Worm (Caenorhabditis elegans) whole organism, L4 larva: ENCODE results near the gene Y62E10A.19.

Experiments
- F49E8.2 ChIP-seq: sonication (generic microtip); optimal IDR thresholded peaks from 2 replicates; lab custom pipeline; 2016; ENCODE audit warnings: missing compliant biosample characterization, mild to moderate bottlenecking, missing genetic modification characterization, borderline replicate concordance
- T20F7.1 ChIP-seq: fragments of 200-800 bp; sonication (Bioruptor generic); optimal IDR thresholded peaks from 2 replicates; lab custom pipeline; 2018; ENCODE audit warnings: mild to moderate bottlenecking, missing genetic modification characterization, missing compliant biosample characterization
- T26A8.4 ChIP-seq: fragments of 200-800 bp; sonication (Bioruptor generic); IDR thresholded peaks from 2 replicates; pipeline ENCODE4 v1.3.6; 2022; ENCODE audit warnings: missing genetic modification characterization, missing compliant biosample characterization
- Y75B8A.6 ChIP-seq: fragments of 200-800 bp; sonication (Bioruptor generic); IDR thresholded peaks from 2 replicates; pipeline ENCODE4 v1.3.6; 2022; ENCODE audit warnings: missing genetic modification reagents, missing genetic modification characterization, missing compliant biosample characterization
- ZK337.2 ChIP-seq: fragments of 200-800 bp; sonication (Bioruptor generic); IDR thresholded peaks from 2 replicates; pipeline ENCODE4 v1.3.6; 2022; ENCODE audit warnings: missing genetic modification reagents, missing genetic modification characterization, missing compliant biosample characterization
- aha-1 ChIP-seq: fragments of 150-350 bp; peaks from one replicate; lab custom pipeline; 2014; ENCODE audit warnings: missing biosample characterization, missing genetic modification characterization
- ama-1 ChIP-seq: fragments of 150-350 bp; optimal IDR thresholded peaks from 2 replicates; lab custom pipeline; 2014; ENCODE audit warnings: inconsistent platforms, mixed read lengths
- arid-1 ChIP-seq: fragments of 200-800 bp; sonication (Bioruptor generic); conservative IDR thresholded peaks from 2 replicates; pipeline ENCODE4 v1.3.6; 2022; ENCODE audit warnings: missing genetic modification reagents, missing genetic modification characterization, missing compliant biosample characterization
- attf-4 ChIP-seq: sonication (generic microtip); optimal IDR thresholded peaks from 3 replicates; lab custom pipeline; 2017; ENCODE audit warnings: missing biosample characterization, missing genetic modification characterization
- ceh-44 ChIP-seq: fragments of 200-800 bp; sonication (Bioruptor generic); IDR thresholded peaks from 2 replicates; pipeline ENCODE4 v1.3.6; 2022; ENCODE audit warnings: missing genetic modification reagents, missing genetic modification characterization, missing compliant biosample characterization
- ceh-62 ChIP-seq: sonication (generic microtip); optimal IDR thresholded peaks from 2 replicates; lab custom pipeline; 2017; ENCODE audit warnings: missing biosample characterization, missing genetic modification characterization
- ces-1 ChIP-seq: fragments of 150-350 bp; sonication (generic microtip); optimal IDR thresholded peaks from 4 replicates; lab custom pipeline; 2014; ENCODE audit warnings: missing biosample characterization, missing genetic modification reagents, missing genetic modification characterization
- daf-19 ChIP-seq: fragments of 200-800 bp; sonication (Bioruptor generic); conservative IDR thresholded peaks from 2 replicates; pipeline ENCODE4 v1.3.6; 2022; ENCODE audit warnings: missing genetic modification characterization, missing compliant biosample characterization
- dmd-6 ChIP-seq: fragments of 200-800 bp; sonication (Bioruptor generic); IDR thresholded peaks from 2 replicates; pipeline ENCODE4 v1.3.6; 2022; ENCODE audit warnings: missing genetic modification reagents, missing genetic modification characterization, missing compliant biosample characterization
- dmd-8 ChIP-seq: fragments of 200-800 bp; sonication (Bioruptor generic); IDR thresholded peaks from 2 replicates; pipeline ENCODE4 v1.3.6; 2022; ENCODE audit warnings: missing genetic modification characterization, missing compliant biosample characterization
- dpl-1 ChIP-seq: fragments of 150-350 bp; optimal IDR thresholded peaks from 2 replicates; lab custom pipeline; 2014; ENCODE audit warnings: missing biosample characterization, missing genetic modification reagents, missing genetic modification characterization
- dve-1 ChIP-seq: sonication (generic microtip); optimal IDR thresholded peaks from 2 replicates; lab custom pipeline; 2017; ENCODE audit warnings: antibody characterized with exemption, mild to moderate bottlenecking, missing genetic modification characterization, missing compliant biosample characterization; ENCODE audit not compliant: insufficient read depth
- egl-27 ChIP-seq: sonication (generic microtip); optimal IDR thresholded peaks from 3 replicates; lab custom pipeline; 2017; ENCODE audit warnings: missing biosample characterization, missing genetic modification reagents, missing genetic modification characterization
- egl-43 ChIP-seq: fragments of 200-800 bp; sonication (Bioruptor generic); IDR thresholded peaks from 2 replicates; pipeline ENCODE4 v1.3.6; 2022; ENCODE audit warnings: missing genetic modification reagents, missing genetic modification characterization, missing compliant biosample characterization
- jun-1 ChIP-seq: fragments of 150-350 bp; optimal IDR thresholded peaks from 2 replicates; lab custom pipeline; 2014; ENCODE audit warnings: missing biosample characterization, missing genetic modification reagents, missing genetic modification characterization
- lim-7 ChIP-seq: fragments of 200-800 bp; sonication (Bioruptor generic); IDR thresholded peaks from 2 replicates; pipeline ENCODE4 v1.3.6; 2022; ENCODE audit warnings: missing genetic modification characterization, missing compliant biosample characterization
- lin-1 ChIP-seq: fragments of 200-800 bp; sonication (Bioruptor generic); IDR thresholded peaks from 2 replicates; pipeline ENCODE4 v1.3.6; 2022; ENCODE audit warnings: missing genetic modification reagents, missing genetic modification characterization, missing compliant biosample characterization
- lir-3 ChIP-seq: sonication (generic microtip); optimal IDR thresholded peaks from 2 replicates; lab custom pipeline; 2016; ENCODE audit warnings: mild to moderate bottlenecking, missing genetic modification characterization, missing compliant biosample characterization
- lsy-2 ChIP-seq, 2 experiments: fragments of 150-350 bp in 1 of 2; sonication (generic microtip) in 1 of 2; optimal IDR thresholded peaks; 2 replicates each; lab custom pipeline; 2014 to 2017; ENCODE audit warnings: missing biosample characterization in 2 of 2, missing genetic modification characterization in 2 of 2
- madf-5 ChIP-seq, 2 experiments: fragments of 200-800 bp; sonication (Bioruptor generic); IDR thresholded peaks; 2 replicates each; pipeline ENCODE4 v1.3.6; 2022; ENCODE audit warnings: missing compliant biosample characterization in 2 of 2, missing genetic modification characterization in 2 of 2
- mep-1 ChIP-seq: fragments of 150-350 bp; sonication (generic microtip); optimal IDR thresholded peaks from 3 replicates; lab custom pipeline; 2014; ENCODE audit warnings: missing biosample characterization, missing genetic modification characterization
- mxl-3 ChIP-seq: fragments of 200-800 bp; sonication (Bioruptor generic); optimal IDR thresholded peaks from 2 replicates; lab custom pipeline; 2018; ENCODE audit warnings: mild to moderate bottlenecking, missing genetic modification characterization, missing compliant biosample characterization
- nhr-111 ChIP-seq: fragments of 200-800 bp; sonication (Bioruptor generic); optimal IDR thresholded peaks from 2 replicates; lab custom pipeline; 2018; ENCODE audit warnings: mild to moderate bottlenecking, missing genetic modification characterization, missing compliant biosample characterization
- nhr-28 ChIP-seq: fragments of 150-350 bp; optimal IDR thresholded peaks from 2 replicates; lab custom pipeline; 2014; ENCODE audit warnings: missing biosample characterization, missing genetic modification characterization
- nhr-42 ChIP-seq: fragments of 200-800 bp; sonication (Bioruptor generic); IDR thresholded peaks from 2 replicates; pipeline ENCODE4 v1.3.6; 2022; ENCODE audit warnings: missing genetic modification characterization, missing compliant biosample characterization
- nhr-48 ChIP-seq: sonication (generic microtip); optimal IDR thresholded peaks from 2 replicates; lab custom pipeline; 2016; ENCODE audit warnings: mild to moderate bottlenecking, missing genetic modification characterization, missing compliant biosample characterization
- php-3 ChIP-seq: fragments of 200-800 bp; sonication (Bioruptor generic); IDR thresholded peaks from 2 replicates; pipeline ENCODE4 v1.3.6; 2022; ENCODE audit warnings: missing genetic modification reagents, missing genetic modification characterization, missing compliant biosample characterization
- pqm-1 ChIP-seq: sonication (generic microtip); optimal IDR thresholded peaks from 2 replicates; lab custom pipeline; 2017; ENCODE audit warnings: missing biosample characterization, missing genetic modification characterization
- sdz-12 ChIP-seq: fragments of 200-800 bp; sonication (Bioruptor generic); optimal IDR thresholded peaks from 2 replicates; lab custom pipeline; 2018; ENCODE audit warnings: mild to moderate bottlenecking, missing genetic modification characterization, missing compliant biosample characterization
- set-16 ChIP-seq: fragments of 200-800 bp; sonication (Bioruptor generic); IDR thresholded peaks from 2 replicates; pipeline ENCODE4 v1.3.6; 2022; ENCODE audit warnings: missing genetic modification reagents, missing genetic modification characterization, missing compliant biosample characterization
- snpc-4 ChIP-seq: fragments of 150-350 bp; optimal IDR thresholded peaks from 2 replicates; lab custom pipeline; 2014; ENCODE audit warnings: missing biosample characterization, missing genetic modification characterization
- spr-1 ChIP-seq: sonication (generic microtip); optimal IDR thresholded peaks from 2 replicates; lab custom pipeline; 2016; ENCODE audit warnings: mild to moderate bottlenecking, missing genetic modification characterization, missing compliant biosample characterization
- unc-130 ChIP-seq: sonication (generic microtip); optimal IDR thresholded peaks from 2 replicates; lab custom pipeline; 2016; ENCODE audit warnings: missing genetic modification reagents, missing genetic modification characterization, missing compliant biosample characterization
- zfp-3 ChIP-seq: fragments of 200-800 bp; sonication (Bioruptor generic); conservative IDR thresholded peaks from 2 replicates; pipeline ENCODE4 v1.3.6; 2022; ENCODE audit warnings: missing genetic modification reagents, missing genetic modification characterization, missing compliant biosample characterization
- zip-11 ChIP-seq: fragments of 200-800 bp; sonication (Bioruptor generic); IDR thresholded peaks from 2 replicates; pipeline ENCODE4 v1.3.6; 2022; ENCODE audit warnings: missing genetic modification characterization, missing compliant biosample characterization
- ztf-11 ChIP-seq: fragments of 150-350 bp; optimal IDR thresholded peaks from 2 replicates; lab custom pipeline; 2014; ENCODE audit warnings: missing biosample characterization, missing genetic modification characterization
- ztf-7 ChIP-seq: fragments of 150-350 bp; optimal IDR thresholded peaks from 2 replicates; lab custom pipeline; 2014; ENCODE audit warnings: missing biosample characterization, missing genetic modification characterization

The Y62E10A.19 gene

DNA sequence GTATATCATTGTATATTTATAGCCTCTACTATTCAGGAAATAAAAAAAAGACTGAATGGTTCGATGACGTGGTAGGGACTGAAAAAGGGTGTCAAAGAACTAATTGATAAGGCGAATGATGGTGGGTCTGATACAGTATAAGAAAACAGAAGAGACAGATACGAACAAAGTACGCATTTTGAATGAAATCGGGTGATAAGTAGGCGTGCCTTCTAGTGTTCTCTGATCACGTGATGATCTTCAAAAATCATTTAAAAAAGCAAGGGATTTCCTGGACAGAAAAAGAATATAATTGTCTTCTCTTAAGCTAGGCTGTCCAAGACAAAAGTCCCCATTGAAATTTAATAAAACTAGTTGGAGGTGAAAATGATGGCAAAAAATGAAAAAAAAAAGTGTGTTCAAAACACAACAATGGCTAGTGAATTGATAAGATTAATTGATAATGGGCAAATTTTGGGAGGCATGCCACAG lies 14.8 kb downstream of the Y62E10A.19 start (continued):
- TF ChIP-seq nhr-48 = peak; percentile 81
- no peak for TF ChIP-seq daf-19 (GFP tag; lab: Robert Waterston, UW)
- TF ChIP-seq T20F7.1 (GFP tag; lab: Kevin White, UChicago) = peak; percentile 51
- TF ChIP-seq ceh-62 (tag; lab: Kevin White, UChicago) = no peak
- no peak for TF ChIP-seq ama-1
- TF ChIP-seq ZK337.2 (GFP tag; lab: Robert Waterston, UW) = no peak
- TF ChIP-seq madf-5 (GFP tag; IDR thresholded peaks at IDR 0.05; lab: Robert Waterston, UW) = no peak
- no peak for TF ChIP-seq snpc-4 (tag; lab: Kevin White, UChicago)
- peak; percentile 86 for TF ChIP-seq dmd-6 (GFP tag; lab: Robert Waterston, UW)
- no peak for TF ChIP-seq zfp-3 (GFP tag; lab: Robert Waterston, UW)
- TF ChIP-seq egl-27 (tag; lab: Kevin White, UChicago) = no peak
- no peak for TF ChIP-seq lsy-2 (tag; optimal IDR thresholded peaks at IDR 0.05; lab: Kevin White, UChicago)
- no peak for TF ChIP-seq lin-1 (GFP tag; lab: Robert Waterston, UW)
- TF ChIP-seq dve-1 = peak; percentile 52
- TF ChIP-seq dpl-1 (GFP tag; lab: Kevin White, UChicago) = no peak
- TF ChIP-seq aha-1 (tag; lab: Kevin White, UChicago) = peak; percentile 97
- TF ChIP-seq arid-1 (GFP tag; lab: Robert Waterston, UW) = no peak
- TF ChIP-seq F49E8.2 = no peak
- TF ChIP-seq attf-4 (tag; lab: Kevin White, UChicago) = no peak
- TF ChIP-seq unc-130 (GFP tag; lab: Kevin White, UChicago) = no peak
- TF ChIP-seq spr-1 = no peak
- no peak for TF ChIP-seq ceh-44 (GFP tag; lab: Robert Waterston, UW)
- TF ChIP-seq nhr-111 = no peak
- no peak for TF ChIP-seq dmd-8 (GFP tag; lab: Robert Waterston, UW)
- peak; percentile 68 for TF ChIP-seq nhr-28 (tag; lab: Kevin White, UChicago)
- TF ChIP-seq zip-11 (GFP tag; lab: Robert Waterston, UW) = no peak
- TF ChIP-seq mep-1 = peak; percentile 5
- 0 out of 2 replicates have a peak, but pooled peaks have one; percentile 57 for TF ChIP-seq Y75B8A.6
- TF ChIP-seq pqm-1 (tag; lab: Kevin White, UChicago) = peak; percentile 31
- TF ChIP-seq ztf-7 (tag; lab: Kevin White, UChicago) = peak; percentile 22
- TF ChIP-seq mxl-3 = peak; percentile 21
- TF ChIP-seq php-3 (GFP tag; lab: Robert Waterston, UW) = peak; percentile 67; the same call in 1 of the 2 replicates
- TF ChIP-seq jun-1 (tag; lab: Kevin White, UChicago) = no peak
- TF ChIP-seq, all 104 proteins: peak for 29

DNA sequence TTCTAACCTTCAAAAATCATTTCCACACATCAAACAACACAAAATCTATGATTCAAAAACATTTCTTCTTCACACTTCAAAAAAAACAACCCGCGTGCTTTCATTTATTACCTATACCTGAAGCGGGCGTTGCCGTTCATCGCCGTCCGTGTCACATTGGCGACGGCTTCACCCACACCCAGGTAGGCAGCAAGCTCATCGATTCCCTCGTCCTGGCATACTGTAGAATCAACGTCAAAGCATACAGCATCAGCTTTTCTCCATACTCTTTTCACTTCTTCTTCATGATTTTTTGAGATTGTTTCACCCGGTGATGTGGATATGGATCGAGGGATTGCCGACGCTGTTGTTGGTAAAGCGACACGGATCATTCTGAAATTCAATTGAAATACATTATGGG lies 15.9 kb downstream of the Y62E10A.19 start:
- TF ChIP-seq egl-43 (0 out of 2 replicates have a peak, but pooled peaks have one; percentile 44), ces-1 (GFP tag; lab: Kevin White, UChicago) (no peak), lir-3 (tag; lab: Kevin White, UChicago) (no peak), nhr-42 (0 out of 2 replicates have a peak, but pooled peaks have one; percentile 33), sdz-12 (GFP tag; lab: Kevin White, UChicago) (peak; percentile 68), lim-7 (GFP tag; lab: Robert Waterston, UW) (0 out of 2 replicates have a peak, but pooled peaks have one; percentile 35), set-16 (GFP tag; lab: Robert Waterston, UW) (peak; percentile 26; the same call in 1 of the 2 replicates), ztf-11 (tag; lab: Kevin White, UChicago) (no peak), nhr-111 (peak; percentile 13), aha-1 (tag; lab: Kevin White, UChicago) (peak; percentile 25), T26A8.4 (peak; percentile 46)
